Fruit fly (Drosophila melanogaster) whole organism, embryonic: ENCODE measurements around the gene tho2.

Experiments used
- ATbp ChIP-seq: fragments of 200-800 bp; sonication (Bioruptor generic); optimal IDR thresholded peaks from 2 replicates; lab custom pipeline; 2017; ENCODE audit warnings: missing biosample characterization, mild to moderate bottlenecking, missing genetic modification characterization, missing genetic modification reagents
- Aef1 ChIP-seq: fragments of 200-800 bp; sonication (Bioruptor generic); IDR thresholded peaks from 3 replicates; pipeline ENCODE4 v1.3.6; 2022; ENCODE audit warnings: missing biosample characterization, missing genetic modification characterization
- Bdp1 ChIP-seq: fragments of 200-800 bp; sonication (Bioruptor generic); optimal IDR thresholded peaks from 3 replicates; lab custom pipeline; 2016; ENCODE audit warnings: missing biosample characterization, missing genetic modification characterization
- CG11247 ChIP-seq: fragments of 200-800 bp; sonication (Bioruptor generic); IDR thresholded peaks from 2 replicates; pipeline ENCODE4 v1.3.6; 2022; ENCODE audit warnings: missing biosample characterization, missing genetic modification characterization
- CG11456 ChIP-seq: fragments of 200-800 bp; sonication (Bioruptor generic); IDR thresholded peaks from 3 replicates; pipeline ENCODE4 v1.3.6; 2022; ENCODE audit warnings: missing biosample characterization, missing genetic modification characterization
- CG12104 ChIP-seq: fragments of 200-800 bp; sonication (Bioruptor generic); optimal IDR thresholded peaks from 3 replicates; lab custom pipeline; 2016; ENCODE audit warnings: missing biosample characterization, missing genetic modification characterization
- CG12155 ChIP-seq: fragments of 200-800 bp; sonication (Bioruptor generic); optimal IDR thresholded peaks from 3 replicates; lab custom pipeline; 2016; ENCODE audit warnings: missing biosample characterization, missing genetic modification characterization
- CG12744 ChIP-seq: fragments of 200-800 bp; sonication (Bioruptor generic); optimal IDR thresholded peaks from 2 replicates; lab custom pipeline; 2016; ENCODE audit warnings: missing biosample characterization, missing genetic modification characterization
- CG12942 ChIP-seq: fragments of 200-800 bp; sonication (Bioruptor generic); optimal IDR thresholded peaks from 3 replicates; lab custom pipeline; 2016; ENCODE audit warnings: missing biosample characterization, missing genetic modification characterization
- CG15073 ChIP-seq: fragments of 200-800 bp; sonication (Bioruptor generic); optimal IDR thresholded peaks from 2 replicates; lab custom pipeline; 2016; ENCODE audit warnings: missing biosample characterization, missing genetic modification characterization
- CG15601 ChIP-seq: fragments of 200-800 bp; sonication (Bioruptor generic); optimal IDR thresholded peaks from 3 replicates; lab custom pipeline; 2019; ENCODE audit warnings: missing biosample characterization, mild to moderate bottlenecking, missing genetic modification characterization, moderate library complexity
- CG17328 ChIP-seq: fragments of 200-800 bp; sonication (Bioruptor generic); IDR thresholded peaks from 2 replicates; pipeline ENCODE4 v1.3.6; 2022; ENCODE audit warnings: missing biosample characterization, missing genetic modification characterization
- CG17359 ChIP-seq: fragments of 200-800 bp; sonication (Bioruptor generic); optimal IDR thresholded peaks from 3 replicates; lab custom pipeline; 2018; ENCODE audit warnings: missing biosample characterization, mild to moderate bottlenecking, missing genetic modification characterization, moderate library complexity
- CG18011 ChIP-seq: fragments of 200-800 bp; sonication (Bioruptor generic); optimal IDR thresholded peaks from 2 replicates; lab custom pipeline; 2017; ENCODE audit warnings: missing biosample characterization, missing genetic modification characterization, mild to moderate bottlenecking, moderate library complexity, missing genotype
- CG2120 ChIP-seq: fragments of 200-800 bp; sonication (Bioruptor generic); optimal IDR thresholded peaks from 3 replicates; lab custom pipeline; 2016; ENCODE audit warnings: missing biosample characterization, missing genetic modification characterization
- CG34422 ChIP-seq: fragments of 200-800 bp; sonication (Bioruptor generic); IDR thresholded peaks from 3 replicates; pipeline ENCODE4 v1.3.6; 2022; ENCODE audit warnings: missing biosample characterization, missing genetic modification characterization
- CG3838 ChIP-seq: fragments of 200-800 bp; sonication (Bioruptor generic); optimal IDR thresholded peaks from 3 replicates; lab custom pipeline; 2016; ENCODE audit warnings: missing biosample characterization, missing genetic modification characterization
- CG4617 ChIP-seq: fragments of 200-800 bp; sonication (Bioruptor generic); optimal IDR thresholded peaks from 3 replicates; lab custom pipeline; 2016; ENCODE audit warnings: missing biosample characterization, missing genetic modification characterization, borderline replicate concordance
- CG4730 ChIP-seq: fragments of 200-800 bp; sonication (Bioruptor generic); IDR thresholded peaks from 2 replicates; pipeline ENCODE4 v1.3.6; 2022; ENCODE audit warnings: missing biosample characterization, missing genetic modification characterization
- CG6654 ChIP-seq: fragments of 200-800 bp; sonication (Bioruptor generic); optimal IDR thresholded peaks from 2 replicates; lab custom pipeline; 2017; ENCODE audit warnings: missing biosample characterization, mild to moderate bottlenecking, missing genetic modification characterization
- CrebB ChIP-seq: fragments of 200-800 bp; sonication (Bioruptor generic); optimal IDR thresholded peaks from 3 replicates; lab custom pipeline; 2018; ENCODE audit warnings: missing biosample characterization, mild to moderate bottlenecking, missing genetic modification characterization
- Deaf1 ChIP-seq: fragments of 200-800 bp; optimal IDR thresholded peaks from 3 replicates; lab custom pipeline; 2019; ENCODE audit warnings: missing biosample characterization, mild to moderate bottlenecking, missing genetic modification characterization, moderate library complexity
- Dp ChIP-seq: fragments of 200-800 bp; sonication (Bioruptor generic); optimal IDR thresholded peaks from 2 replicates; lab custom pipeline; 2018; ENCODE audit warnings: missing biosample characterization, mild to moderate bottlenecking, missing genetic modification characterization, moderate library complexity
- Ets65A ChIP-seq: fragments of 200-800 bp; sonication (Bioruptor generic); peaks from one replicate; lab custom pipeline; 2016; ENCODE audit warnings: missing biosample characterization, missing genetic modification characterization
- Ets97D ChIP-seq: fragments of 200-800 bp; sonication (Bioruptor generic); optimal IDR thresholded peaks from 3 replicates; lab custom pipeline; 2016; ENCODE audit warnings: missing biosample characterization, missing genetic modification characterization
- Fer3 ChIP-seq: fragments of 200-800 bp; sonication (Bioruptor generic); optimal IDR thresholded peaks from 2 replicates; lab custom pipeline; 2018; ENCODE audit warnings: missing biosample characterization, mild to moderate bottlenecking, missing genetic modification characterization, moderate library complexity
- GATAe ChIP-seq: fragments of 200-800 bp; sonication (Bioruptor generic); conservative IDR thresholded peaks from 2 replicates; pipeline ENCODE4 v1.3.6; 2022; ENCODE audit warnings: missing biosample characterization, missing genetic modification characterization
- HmgZ ChIP-seq: fragments of 200-800 bp; sonication (Bioruptor generic); optimal IDR thresholded peaks from 2 replicates; lab custom pipeline; 2018; ENCODE audit warnings: missing biosample characterization, mild to moderate bottlenecking, missing genetic modification characterization
- Kr ChIP-seq: fragments of 200-800 bp; sonication (Bioruptor generic); optimal IDR thresholded peaks from 2 replicates; lab custom pipeline; 2017; ENCODE audit warnings: missing biosample characterization, mild to moderate bottlenecking, missing genetic modification characterization
- NFAT ChIP-seq: fragments of 200-800 bp; sonication (Bioruptor generic); IDR thresholded peaks from 2 replicates; pipeline ENCODE4 v1.3.6; 2022; ENCODE audit warnings: missing biosample characterization, missing genetic modification characterization
- Optix ChIP-seq: fragments of 200-800 bp; sonication (Bioruptor generic); IDR thresholded peaks from 3 replicates; pipeline ENCODE4 v1.3.6; 2022; ENCODE audit warnings: missing biosample characterization, missing genetic modification characterization
- amos ChIP-seq: fragments of 200-800 bp; sonication (Bioruptor generic); IDR thresholded peaks from 2 replicates; pipeline ENCODE4 v1.3.6; 2022; ENCODE audit warnings: missing biosample characterization, missing genetic modification characterization; ENCODE audit not compliant: partially characterized antibody
- br ChIP-seq: fragments of >200 bp; optimal IDR thresholded peaks from 2 replicates; lab custom pipeline; 2017
- chif ChIP-seq, 2 experiments: fragments of 200-800 bp; sonication (Bioruptor generic); optimal IDR thresholded peaks; 3 replicates each; lab custom pipeline; 2016; ENCODE audit warnings: missing biosample characterization in 2 of 2, missing genetic modification characterization in 2 of 2
- chn ChIP-seq: fragments of 200-800 bp; sonication (Bioruptor generic); optimal IDR thresholded peaks from 2 replicates; lab custom pipeline; 2016; ENCODE audit warnings: missing biosample characterization, missing genetic modification characterization
- cwo ChIP-seq: fragments of 200-800 bp; sonication (Bioruptor generic); optimal IDR thresholded peaks from 3 replicates; lab custom pipeline; 2017; ENCODE audit warnings: missing biosample characterization, missing genetic modification characterization, mild to moderate bottlenecking, moderate library complexity, missing genetic modification reagents
- dm ChIP-seq: fragments of 200-800 bp; sonication (Bioruptor generic); optimal IDR thresholded peaks from 3 replicates; lab custom pipeline; 2016; ENCODE audit warnings: missing biosample characterization, missing genetic modification characterization
- dpn ChIP-seq, 2 experiments: fragments of 200-800 bp; sonication (Bioruptor generic); optimal IDR thresholded peaks; 3 replicates each; lab custom pipeline; 2016; ENCODE audit warnings: missing biosample characterization in 2 of 2, missing genetic modification characterization in 2 of 2
- gce ChIP-seq: fragments of 200-800 bp; sonication (Bioruptor generic); IDR thresholded peaks from 3 replicates; pipeline ENCODE4 v1.3.6; 2022; ENCODE audit warnings: missing biosample characterization, missing genetic modification characterization
- gem ChIP-seq: fragments of 200-800 bp; sonication (Bioruptor generic); optimal IDR thresholded peaks from 2 replicates; lab custom pipeline; 2019; ENCODE audit warnings: missing biosample characterization, mild to moderate bottlenecking, missing genetic modification characterization, moderate library complexity
- gfzf ChIP-seq: fragments of 200-800 bp; sonication (Bioruptor generic); optimal IDR thresholded peaks from 2 replicates; lab custom pipeline; 2016; ENCODE audit warnings: missing biosample characterization, mild to moderate bottlenecking, missing genetic modification characterization, moderate library complexity
- grn ChIP-seq: fragments of 200-800 bp; sonication (Bioruptor generic); optimal IDR thresholded peaks from 3 replicates; lab custom pipeline; 2017; ENCODE audit warnings: missing biosample characterization, missing genetic modification characterization
- gsb-n ChIP-seq: fragments of 200-800 bp; sonication (Bioruptor generic); optimal IDR thresholded peaks from 3 replicates; lab custom pipeline; 2018; ENCODE audit warnings: missing biosample characterization, mild to moderate bottlenecking, missing genetic modification characterization
- insv ChIP-seq, 2 experiments: fragments of 200-800 bp; sonication (Bioruptor generic); optimal IDR thresholded peaks; 3 replicates each; lab custom pipeline; 2016 to 2018; ENCODE audit warnings: missing biosample characterization in 2 of 2, missing genetic modification characterization in 2 of 2
- kay ChIP-seq: fragments of 200-800 bp; sonication (Bioruptor generic); optimal IDR thresholded peaks from 2 replicates; lab custom pipeline; 2016; ENCODE audit warnings: missing biosample characterization, missing genetic modification characterization
- lilli ChIP-seq: fragments of 200-800 bp; sonication (Bioruptor generic); optimal IDR thresholded peaks from 3 replicates; lab custom pipeline; 2016; ENCODE audit warnings: missing biosample characterization, missing genetic modification characterization
- onecut ChIP-seq: fragments of 200-800 bp; sonication (Bioruptor generic); IDR thresholded peaks from 2 replicates; pipeline ENCODE4 v1.3.6; 2022; ENCODE audit warnings: missing biosample characterization, missing genetic modification characterization
- scrt ChIP-seq: fragments of 200-800 bp; sonication (Bioruptor generic); optimal IDR thresholded peaks from 2 replicates; lab custom pipeline; 2018; ENCODE audit warnings: missing biosample characterization, mild to moderate bottlenecking, missing genetic modification characterization, moderate library complexity
- sima ChIP-seq: fragments of 200-800 bp; sonication (Bioruptor generic); optimal IDR thresholded peaks from 2 replicates; lab custom pipeline; 2016; ENCODE audit warnings: missing biosample characterization, missing genetic modification characterization
- slbo ChIP-seq: fragments of 200-800 bp; sonication (Bioruptor generic); IDR thresholded peaks from 2 replicates; pipeline ENCODE4 v1.3.6; 2022; ENCODE audit warnings: missing biosample characterization, missing genetic modification characterization
- sna ChIP-seq: fragments of 200-800 bp; sonication (Bioruptor generic); IDR thresholded peaks from 2 replicates; pipeline ENCODE4 v1.3.6; 2022; ENCODE audit warnings: missing biosample characterization, missing genetic modification characterization; ENCODE audit not compliant: partially characterized antibody
- twi ChIP-seq: fragments of 200-800 bp; optimal IDR thresholded peaks from 2 replicates; lab custom pipeline; 2019; ENCODE audit warnings: missing biosample characterization, mild to moderate bottlenecking, missing genetic modification characterization, moderate library complexity
- zf30C ChIP-seq: fragments of 200-800 bp; sonication (Bioruptor generic); optimal IDR thresholded peaks from 3 replicates; lab custom pipeline; 2018; ENCODE audit warnings: missing biosample characterization, mild to moderate bottlenecking, missing genetic modification characterization

The tho2 gene

DNA sequence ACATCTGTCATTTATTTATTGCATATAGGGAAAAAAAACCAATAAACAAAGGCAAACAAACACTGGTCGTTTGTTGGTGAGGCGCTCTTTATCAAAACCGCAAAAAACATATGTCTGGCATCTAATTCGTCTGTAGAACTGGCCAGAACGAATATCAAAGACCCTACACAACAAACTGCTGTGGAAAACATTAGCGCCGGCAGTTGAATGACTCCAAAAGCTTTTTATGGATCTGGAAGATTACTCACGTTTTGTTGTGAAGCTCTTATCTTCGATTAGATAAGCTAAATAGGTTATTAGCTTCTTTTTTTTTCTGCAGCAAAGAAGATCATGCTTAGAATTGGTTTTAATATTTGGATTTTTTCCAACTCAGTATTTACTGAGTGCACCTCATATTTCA is 12.0 kb downstream of the tho2 start (continued):
- TF ChIP-seq insv (GFP tag; optimal IDR thresholded peaks at IDR 0.05; lab: Kevin White, UChicago) = no peak
- TF ChIP-seq CG11456 (GFP tag; lab: Robert Waterston, UW) = no peak
- no peak for TF ChIP-seq chif (GFP tag; optimal IDR thresholded peaks at IDR 0.05; lab: Kevin White, UChicago)
- no peak for TF ChIP-seq sima (GFP tag; lab: Kevin White, UChicago)
- TF ChIP-seq CG3838 (GFP tag; lab: Kevin White, UChicago) = no peak
- no peak for TF ChIP-seq amos (GFP tag; lab: Robert Waterston, UW)
- no peak for TF ChIP-seq sna
- TF ChIP-seq CG4730 = no peak
- no peak for TF ChIP-seq CG6654 (GFP tag; lab: Kevin White, UChicago)
- no peak for TF ChIP-seq Dp (GFP tag; lab: Kevin White, UChicago)
- peak; percentile 19 to 24 for TF ChIP-seq dpn (GFP tag; optimal IDR thresholded peaks at IDR 0.05; lab: Kevin White, UChicago)
- TF ChIP-seq CG12104 (GFP tag; lab: Kevin White, UChicago) = no peak
- no peak for TF ChIP-seq Fer3 (tag; lab: Kevin White, UChicago)
- TF ChIP-seq Bdp1 = no peak
- TF ChIP-seq CG18011 = no peak
- peak; percentile 69 for TF ChIP-seq cwo
- no peak for TF ChIP-seq Deaf1 (tag; lab: Kevin White, UChicago)
- TF ChIP-seq Ets65A = no peak
- TF ChIP-seq scrt (GFP tag; lab: Kevin White, UChicago) = no peak
- TF ChIP-seq CG15601 (tag; lab: Kevin White, UChicago) = no peak
- no peak for TF ChIP-seq zf30C (GFP tag; lab: Kevin White, UChicago)
- peak; percentile 36 for TF ChIP-seq lilli (GFP tag; lab: Kevin White, UChicago)
- no peak for TF ChIP-seq Ets97D (GFP tag; lab: Kevin White, UChicago)
- no peak for TF ChIP-seq NFAT (GFP tag; lab: Robert Waterston, UW)
- no peak for TF ChIP-seq Kr
- TF ChIP-seq CG15073 = no peak
- TF ChIP-seq CG12744 = no peak
- TF ChIP-seq gce (GFP tag; lab: Robert Waterston, UW) = no peak
- no peak for TF ChIP-seq CG17359 (tag; lab: Kevin White, UChicago)
- TF ChIP-seq gem = no peak
- no peak for TF ChIP-seq Optix (GFP tag; lab: Robert Waterston, UW)
- peak; percentile 7 for TF ChIP-seq CG12155 (GFP tag; lab: Kevin White, UChicago)
- TF ChIP-seq onecut (GFP tag; lab: Robert Waterston, UW) = 0 out of 2 replicates have a peak, but pooled peaks have one; percentile 7
- peak; percentile 37; the same call in 1 of the 2 replicates for TF ChIP-seq GATAe (GFP tag; lab: Robert Waterston, UW)
- TF ChIP-seq kay (GFP tag; lab: Kevin White, UChicago) = peak; percentile 7
- no peak for TF ChIP-seq gsb-n
- peak; percentile 64 for TF ChIP-seq CG2120 (GFP tag; lab: Kevin White, UChicago)
- no peak for TF ChIP-seq CG34422 (GFP tag; lab: Robert Waterston, UW)
- TF ChIP-seq CrebB (tag; lab: Kevin White, UChicago) = no peak
- TF ChIP-seq ATbp (GFP tag; lab: Kevin White, UChicago) = no peak
- peak; percentile 59 for TF ChIP-seq slbo (GFP tag; lab: Robert Waterston, UW)
- TF ChIP-seq gfzf (GFP tag; lab: Kevin White, UChicago) = no peak
- TF ChIP-seq CG17328 (GFP tag; lab: Robert Waterston, UW) = no peak
- TF ChIP-seq CG11247 = no peak
- no peak for TF ChIP-seq CG12942 (GFP tag; lab: Kevin White, UChicago)
- no peak for TF ChIP-seq CG4617 (GFP tag; lab: Kevin White, UChicago)
- TF ChIP-seq br (lab: Kevin White, UChicago) = no peak
- no peak for TF ChIP-seq Aef1 (GFP tag; lab: Robert Waterston, UW)
- no peak for TF ChIP-seq twi (tag; lab: Kevin White, UChicago)
- no peak for TF ChIP-seq chn
- TF ChIP-seq grn (GFP tag; lab: Kevin White, UChicago) = peak; percentile 15
- peak; percentile 30 for TF ChIP-seq HmgZ (tag; lab: Kevin White, UChicago)
- no peak for TF ChIP-seq dm (GFP tag; lab: Kevin White, UChicago)
